Worm (Caenorhabditis elegans): ENCODE results near the gene grl-14.

- no peak for TF ChIP-seq mcd-1 (GFP tag; IDR thresholded peaks at IDR 0.05)
- TF ChIP-seq ceh-40 (GFP tag; IDR thresholded peaks at IDR 0.05) = no peak
- TF ChIP-seq hmg-1.2 (GFP tag; IDR thresholded peaks at IDR 0.05) = no peak
- TF ChIP-seq egrh-3 (GFP tag; IDR thresholded peaks at IDR 0.05) = no peak
- no peak for TF ChIP-seq F52B5.7 (tag; optimal IDR thresholded peaks at IDR 0.05)
- TF ChIP-seq ztf-25 (GFP tag; IDR thresholded peaks at IDR 0.05) = no peak
Observed at ce11 chrV:20792371-20792890, 32.9 kb upstream of the grl-14 start, which contains the start of gene Y44A6D.3.

All from whole organism, young adult.